Fruit fly (Drosophila melanogaster): ENCODE results near the gene CG32643.

The CG32643 gene

DNA sequence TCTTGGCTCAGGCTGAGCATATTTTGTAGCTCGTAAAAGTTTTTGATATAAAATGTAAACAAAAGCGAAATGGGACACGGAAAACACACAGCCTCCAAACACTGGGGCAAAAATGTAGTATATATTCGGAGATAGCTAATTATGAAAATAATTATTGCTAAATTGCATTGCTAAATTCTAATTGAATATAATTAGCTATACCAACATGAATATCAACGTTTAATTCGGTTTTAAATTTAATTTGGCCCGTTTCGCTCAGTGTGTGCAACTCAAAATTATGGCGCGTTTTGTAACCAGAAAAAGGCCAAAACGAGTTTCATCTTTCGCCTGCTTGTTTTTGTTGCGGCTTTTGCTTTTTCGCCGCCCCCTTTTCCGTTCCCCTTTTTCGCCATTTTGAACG is 39.5 kb downstream of the CG32643 start (continued):
- TF ChIP-seq CG13287 (GFP tag; IDR thresholded peaks at IDR 0.05; ENCODE audit: partially characterized antibody) (no peak), gcm (GFP tag; optimal IDR thresholded peaks at IDR 0.05) (no peak), CG4707 (GFP tag; optimal IDR thresholded peaks at IDR 0.05) (no peak), sr (GFP tag; IDR thresholded peaks at IDR 0.05) (no peak), CG17385 (GFP tag; optimal IDR thresholded peaks at IDR 0.05) (peak; percentile 3), crol (GFP tag; IDR thresholded peaks at IDR 0.05) (no peak), CG6813 (GFP tag; optimal IDR thresholded peaks at IDR 0.05) (peak; percentile 24), B-H2 (GFP tag; optimal IDR thresholded peaks at IDR 0.05) (no peak), CG12236 (GFP tag; optimal IDR thresholded peaks at IDR 0.05) (no peak), Mad (GFP tag; optimal IDR thresholded peaks at IDR 0.05) (no peak), CG7786 (GFP tag; optimal IDR thresholded peaks at IDR 0.05) (no peak), stc (GFP tag; IDR thresholded peaks at IDR 0.05) (no peak), vvl (GFP tag; IDR thresholded peaks at IDR 0.05) (no peak; the same call in 1 of the 2 replicates), CG17361 (GFP tag; IDR thresholded peaks at IDR 0.05) (no peak), CG6272 (GFP tag; IDR thresholded peaks at IDR 0.05) (no peak), mirr (GFP tag; optimal IDR thresholded peaks at IDR 0.05) (no peak), CG4617 (GFP tag; optimal IDR thresholded peaks at IDR 0.05; ENCODE audit: borderline replicate concordance) (no peak), CG1792 (GFP tag; optimal IDR thresholded peaks at IDR 0.05) (no peak), Side (GFP tag; optimal IDR thresholded peaks at IDR 0.05) (no peak), CG16779 (GFP tag; IDR thresholded peaks at IDR 0.05) (no peak), ewg (GFP tag; optimal IDR thresholded peaks at IDR 0.05) (no peak), sima (GFP tag; optimal IDR thresholded peaks at IDR 0.05) (no peak), ken (GFP tag; IDR thresholded peaks at IDR 0.05) (no peak), Ada2b (GFP tag; IDR thresholded peaks at IDR 0.05) (peak; percentile 36; the same call in 1 of the 2 replicates), Opbp (GFP tag; IDR thresholded peaks at IDR 0.05; ENCODE audit: partially characterized antibody) (no peak), hb (GFP tag; IDR thresholded peaks at IDR 0.05; ENCODE audit: partially characterized antibody) (no peak), Max (GFP tag; optimal IDR thresholded peaks at IDR 0.05) (no peak), Ravus (GFP tag; IDR thresholded peaks at IDR 0.05) (no peak), CG14965 (GFP tag; optimal IDR thresholded peaks at IDR 0.05; ENCODE audit: borderline replicate concordance) (no peak), Fer2 (tag; optimal IDR thresholded peaks at IDR 0.05) (no peak), phol (tag; optimal IDR thresholded peaks at IDR 0.05) (no peak), schlank (tag; optimal IDR thresholded peaks at IDR 0.05) (no peak), pita (GFP tag; optimal IDR thresholded peaks at IDR 0.05) (no peak), CG17612 (GFP tag; IDR thresholded peaks at IDR 0.05) (no peak), insv (GFP tag; optimal IDR thresholded peaks at IDR 0.05) (no peak), Spps (tag; optimal IDR thresholded peaks at IDR 0.05) (no peak), Hr78 (GFP tag; optimal IDR thresholded peaks at IDR 0.05) (no peak), ssp (GFP tag; IDR thresholded peaks at IDR 0.05) (no peak), sc (optimal IDR thresholded peaks at IDR 0.05) (no peak), sc (GFP tag; optimal IDR thresholded peaks at IDR 0.05) (no peak), CG18599 (GFP tag; optimal IDR thresholded peaks at IDR 0.05) (peak; percentile 80), CG17359 (tag; optimal IDR thresholded peaks at IDR 0.05) (peak; percentile 19), danr (GFP tag; IDR thresholded peaks at IDR 0.05) (no peak), cad (GFP tag; optimal IDR thresholded peaks at IDR 0.05) (no peak), HmgD (GFP tag; optimal IDR thresholded peaks at IDR 0.05) (no peak), CG11456 (GFP tag; IDR thresholded peaks at IDR 0.05) (no peak), scrt (GFP tag; optimal IDR thresholded peaks at IDR 0.05) (peak; percentile 40), HLH4C (GFP tag; IDR thresholded peaks at IDR 0.05; ENCODE audit: partially characterized antibody) (no peak), cg (GFP tag; optimal IDR thresholded peaks at IDR 0.05) (no peak), CrebB (tag; optimal IDR thresholded peaks at IDR 0.05) (no peak), gro (GFP tag; optimal IDR thresholded peaks at IDR 0.05) (no peak), ttk (GFP tag; IDR thresholded peaks at IDR 0.05) (no peak)

All from whole organism, embryonic.